Worm (Caenorhabditis elegans) whole organism, young adult: ENCODE measurements around the gene C30F2.2.

Experiments used
- B0035.1 ChIP-seq: sonication (generic microtip); optimal IDR thresholded peaks from 2 replicates; lab custom pipeline; 2016; ENCODE audit warnings: missing genetic modification characterization, mild to moderate bottlenecking, missing compliant biosample characterization, missing genotype, missing genetic modification reagents
- C17E4.6 ChIP-seq: fragments of 200-800 bp; sonication (Bioruptor generic); IDR thresholded peaks from 2 replicates; pipeline ENCODE4 v1.3.6; 2022; ENCODE audit warnings: missing genetic modification reagents, missing genetic modification characterization, missing compliant biosample characterization
- F22D6.2 ChIP-seq: sonication (generic microtip); optimal IDR thresholded peaks from 2 replicates; lab custom pipeline; 2016; ENCODE audit warnings: mild to moderate bottlenecking, missing genetic modification characterization, missing compliant biosample characterization
- F39B2.1 ChIP-seq: fragments of 200-800 bp; sonication (Bioruptor generic); IDR thresholded peaks from 2 replicates; pipeline ENCODE4 v1.3.6; 2022; ENCODE audit warnings: missing genetic modification reagents, missing genetic modification characterization, missing compliant biosample characterization
- Y53G8AR.9 ChIP-seq: fragments of 200-800 bp; sonication (Bioruptor generic); conservative IDR thresholded peaks from 2 replicates; pipeline ENCODE4 v1.3.6; 2022; ENCODE audit warnings: missing genetic modification reagents, missing genetic modification characterization, missing compliant biosample characterization
- Y95B8A.8 ChIP-seq: fragments of 200-800 bp; sonication (Bioruptor generic); IDR thresholded peaks from 2 replicates; pipeline ENCODE4 v1.3.6; 2022; ENCODE audit warnings: missing genetic modification reagents, missing genetic modification characterization, missing compliant biosample characterization
- aptf-2 ChIP-seq: fragments of 200-800 bp; sonication (Bioruptor generic); conservative IDR thresholded peaks from 2 replicates; pipeline ENCODE4 v1.3.6; 2022; ENCODE audit warnings: missing genetic modification reagents, missing genetic modification characterization, missing compliant biosample characterization
- aptf-3 ChIP-seq: fragments of 200-800 bp; sonication (Bioruptor generic); IDR thresholded peaks from 2 replicates; pipeline ENCODE4 v1.3.6; 2022; ENCODE audit warnings: missing genetic modification characterization, missing compliant biosample characterization
- cebp-1 ChIP-seq, 2 experiments: fragments of 200-800 bp in 1 of 2; sonication (Bioruptor generic) in 1 of 2; sonication (generic microtip) in 1 of 2; IDR thresholded peaks in 1 of 2; optimal IDR thresholded peaks in 1 of 2; 2 replicates each; pipeline versions ENCODE4 v1.3.6 to Lab custom; 2017 to 2022; ENCODE audit warnings: missing compliant biosample characterization in 2 of 2, missing genetic modification characterization in 2 of 2, mild to moderate bottlenecking in 1 of 2, missing genetic modification reagents in 1 of 2, moderate library complexity in 1 of 2
- ceh-27 ChIP-seq: fragments of 200-800 bp; sonication (Bioruptor generic); optimal IDR thresholded peaks from 2 replicates; lab custom pipeline; 2018; ENCODE audit warnings: mild to moderate bottlenecking, missing genetic modification characterization, moderate library complexity, missing compliant biosample characterization
- ceh-79 ChIP-seq: sonication (generic microtip); optimal IDR thresholded peaks from 2 replicates; lab custom pipeline; 2017; ENCODE audit warnings: mild to moderate bottlenecking, missing genetic modification characterization, missing compliant biosample characterization
- dpff-1 ChIP-seq: sonication (generic microtip); optimal IDR thresholded peaks from 2 replicates; lab custom pipeline; 2017; ENCODE audit warnings: mild to moderate bottlenecking, missing genetic modification characterization, missing compliant biosample characterization
- egl-18 ChIP-seq: fragments of 200-800 bp; sonication (Bioruptor generic); IDR thresholded peaks from 2 replicates; pipeline ENCODE4 v1.3.6; 2022; ENCODE audit warnings: missing genetic modification reagents, missing genetic modification characterization, missing compliant biosample characterization
- egrh-3 ChIP-seq: fragments of 200-800 bp; sonication (Bioruptor generic); IDR thresholded peaks from 2 replicates; pipeline ENCODE4 v1.3.6; 2022; ENCODE audit warnings: missing genetic modification reagents, missing genetic modification characterization, missing compliant biosample characterization
- fkh-3 ChIP-seq: sonication (generic microtip); optimal IDR thresholded peaks from 2 replicates; lab custom pipeline; 2016; ENCODE audit warnings: mild to moderate bottlenecking, missing genetic modification characterization, missing compliant biosample characterization
- lir-1 ChIP-seq: fragments of 200-800 bp; sonication (Bioruptor generic); conservative IDR thresholded peaks from 2 replicates; pipeline ENCODE4 v1.3.6; 2022; ENCODE audit warnings: missing genetic modification reagents, missing genetic modification characterization, missing compliant biosample characterization
- mcd-1 ChIP-seq: fragments of 200-800 bp; sonication (Bioruptor generic); IDR thresholded peaks from 2 replicates; pipeline ENCODE4 v1.3.6; 2022; ENCODE audit warnings: missing genetic modification reagents, missing genetic modification characterization, missing compliant biosample characterization
- nhr-27 ChIP-seq: fragments of 200-800 bp; sonication (Bioruptor generic); optimal IDR thresholded peaks from 2 replicates; lab custom pipeline; 2018; ENCODE audit warnings: mild to moderate bottlenecking, missing genetic modification characterization, moderate library complexity, missing compliant biosample characterization
- nhr-80 ChIP-seq: sonication (generic microtip); optimal IDR thresholded peaks from 2 replicates; lab custom pipeline; 2016; ENCODE audit warnings: missing genetic modification characterization, missing compliant biosample characterization
- pbrm-1 ChIP-seq: fragments of 200-800 bp; sonication (Bioruptor generic); IDR thresholded peaks from 2 replicates; pipeline ENCODE4 v1.3.6; 2022; ENCODE audit warnings: missing genetic modification reagents, missing genetic modification characterization, missing compliant biosample characterization
- pha-4 ChIP-seq: fragments of 150-350 bp; sonication (generic microtip); optimal IDR thresholded peaks from 2 replicates; lab custom pipeline; 2014; ENCODE audit warnings: missing biosample characterization, missing genetic modification reagents, missing genetic modification characterization
- sdz-38 ChIP-seq: sonication (generic microtip); optimal IDR thresholded peaks from 2 replicates; lab custom pipeline; 2016; ENCODE audit warnings: missing genotype, missing genetic modification characterization, missing compliant biosample characterization
- sea-2 ChIP-seq: fragments of 200-800 bp; sonication (Bioruptor generic); IDR thresholded peaks from 2 replicates; pipeline ENCODE4 v1.3.6; 2022; ENCODE audit warnings: missing genetic modification characterization, missing compliant biosample characterization
- snpc-1.3 ChIP-seq: sonication (generic microtip); optimal IDR thresholded peaks from 2 replicates; lab custom pipeline; 2017; ENCODE audit warnings: missing genetic modification characterization, mild to moderate bottlenecking, missing compliant biosample characterization, antibody characterized with exemption, moderate library complexity, missing genotype, missing genetic modification reagents; ENCODE audit not compliant: insufficient read depth
- zfh-2 ChIP-seq: fragments of 200-800 bp; sonication (Bioruptor generic); conservative IDR thresholded peaks from 2 replicates; pipeline ENCODE4 v1.3.6; 2022; ENCODE audit warnings: missing genetic modification reagents, missing genetic modification characterization, missing compliant biosample characterization
- zim-3 ChIP-seq: sonication (generic microtip); optimal IDR thresholded peaks from 2 replicates; lab custom pipeline; 2017; ENCODE audit warnings: mild to moderate bottlenecking, missing genetic modification characterization, moderate library complexity, missing compliant biosample characterization
- ztf-26 ChIP-seq: sonication (generic microtip); optimal IDR thresholded peaks from 2 replicates; lab custom pipeline; 2017; ENCODE audit warnings: missing genetic modification characterization, missing compliant biosample characterization
- ztf-3 ChIP-seq: fragments of 200-800 bp; sonication (Bioruptor generic); optimal IDR thresholded peaks from 2 replicates; lab custom pipeline; 2018; ENCODE audit warnings: mild to moderate bottlenecking, missing genetic modification characterization, missing compliant biosample characterization

C30F2.2 gene

DNA sequence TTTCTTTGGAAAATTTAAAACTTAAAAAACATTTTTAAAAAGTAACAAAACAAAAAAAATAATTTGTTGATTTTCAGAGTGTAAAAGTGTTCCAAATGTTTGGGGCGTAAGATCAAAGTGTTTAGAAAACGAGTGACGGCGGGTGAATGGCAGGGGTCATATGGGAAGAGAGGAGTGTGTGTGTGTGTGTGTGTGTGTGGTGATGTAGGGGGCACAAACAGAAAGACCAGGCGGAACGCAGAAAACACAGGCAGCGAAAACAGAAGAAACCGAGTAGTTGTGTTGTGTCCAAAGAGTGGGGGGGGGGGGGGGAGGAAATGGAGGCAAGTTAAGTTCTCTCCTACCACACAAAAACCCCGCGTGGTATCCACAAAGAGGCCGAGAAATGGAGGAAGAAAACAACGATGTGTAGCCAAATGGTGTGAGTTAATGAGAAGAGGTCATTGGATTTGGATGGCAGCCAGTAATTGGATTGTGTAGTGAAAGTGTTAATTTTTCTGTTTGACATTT lies 44.8 kb downstream of the C30F2.2 start, which contains the start of gene B0395.3 (continued):
- TF ChIP-seq lir-1 (GFP tag; lab: Robert Waterston, UW) (no peak), ztf-26 (tag; lab: Kevin White, UChicago) (peak; percentile 30), mcd-1 (peak; percentile 49), pbrm-1 (GFP tag; lab: Robert Waterston, UW) (peak; percentile 62; the same call in 1 of the 2 replicates)

DNA sequence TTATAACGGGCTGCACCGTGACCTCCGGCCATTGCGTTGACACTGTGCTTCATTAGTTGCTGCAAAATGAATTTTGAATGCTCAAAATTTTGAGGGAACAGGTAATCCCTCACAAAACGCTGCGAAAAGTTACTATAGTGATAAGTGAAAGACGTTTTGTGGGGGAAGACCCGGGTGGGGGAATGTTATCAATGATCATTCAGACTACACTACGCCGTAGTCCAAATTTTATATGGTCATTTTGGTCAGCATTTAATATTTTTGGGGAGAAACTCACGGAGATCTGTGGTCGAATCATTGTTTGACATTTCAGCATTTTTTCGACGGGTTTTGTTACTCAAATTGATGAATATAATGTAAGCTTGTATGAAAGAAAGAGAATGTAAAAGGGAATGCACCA lies 45.8 kb downstream of the C30F2.2 start:
- no peak for TF ChIP-seq cebp-1 (GFP tag; IDR thresholded peaks at IDR 0.05; lab: Robert Waterston, UW)
- peak; percentile 8 for TF ChIP-seq cebp-1 (tag; optimal IDR thresholded peaks at IDR 0.05; lab: Kevin White, UChicago)
- TF ChIP-seq ztf-3: no peak
- peak; percentile 25 for TF ChIP-seq nhr-80
- TF ChIP-seq, all 124 proteins: peak for 2

DNA sequence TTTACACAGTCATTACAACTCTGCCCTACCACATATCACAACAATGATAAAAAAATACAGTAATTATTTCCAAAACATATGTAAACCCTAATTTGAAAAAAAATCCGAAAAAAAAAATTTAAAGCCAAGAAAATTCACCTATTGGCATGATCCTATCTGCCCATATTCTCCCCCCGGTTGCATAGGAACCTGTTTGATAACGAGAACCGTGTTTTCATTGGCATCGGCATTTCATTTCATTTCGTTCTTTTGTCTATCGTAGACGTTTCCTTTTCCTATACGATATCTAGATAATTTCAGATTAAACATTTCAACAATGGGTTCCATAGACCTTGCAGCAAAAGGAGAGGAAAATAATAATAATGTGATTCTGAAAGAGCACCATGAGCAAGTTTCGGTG lies 54.5 kb downstream of the C30F2.2 start, which contains the start of gene mboa-1:
Gene mboa-1, plus strand, starts transcription at position 301 of the 400 bp plus-strand sequence.
- TF ChIP-seq ceh-27 (GFP tag; lab: Kevin White, UChicago): no peak
- TF ChIP-seq sdz-38 (tag; lab: Kevin White, UChicago): no peak
- no peak for TF ChIP-seq F22D6.2
- no peak for TF ChIP-seq pbrm-1 (GFP tag; lab: Robert Waterston, UW)
- TF ChIP-seq Y95B8A.8 (GFP tag; lab: Robert Waterston, UW): no peak
- TF ChIP-seq C17E4.6 (GFP tag; lab: Robert Waterston, UW): no peak
- no peak for TF ChIP-seq aptf-2 (GFP tag; lab: Robert Waterston, UW)
- no peak for TF ChIP-seq fkh-3 (tag; lab: Kevin White, UChicago)
- no peak for TF ChIP-seq egl-18 (GFP tag; lab: Robert Waterston, UW)
- TF ChIP-seq ceh-79 (tag; lab: Kevin White, UChicago): no peak
- TF ChIP-seq sea-2 (GFP tag; lab: Robert Waterston, UW): no peak
- TF ChIP-seq F39B2.1 (GFP tag; lab: Robert Waterston, UW): no peak
- no peak for TF ChIP-seq dpff-1 (tag; lab: Kevin White, UChicago)
- no peak for TF ChIP-seq Y53G8AR.9 (GFP tag; lab: Robert Waterston, UW)
- no peak for TF ChIP-seq pha-4 (tag; lab: Kevin White, UChicago)
- TF ChIP-seq snpc-1.3 (tag; lab: Kevin White, UChicago): no peak

DNA sequence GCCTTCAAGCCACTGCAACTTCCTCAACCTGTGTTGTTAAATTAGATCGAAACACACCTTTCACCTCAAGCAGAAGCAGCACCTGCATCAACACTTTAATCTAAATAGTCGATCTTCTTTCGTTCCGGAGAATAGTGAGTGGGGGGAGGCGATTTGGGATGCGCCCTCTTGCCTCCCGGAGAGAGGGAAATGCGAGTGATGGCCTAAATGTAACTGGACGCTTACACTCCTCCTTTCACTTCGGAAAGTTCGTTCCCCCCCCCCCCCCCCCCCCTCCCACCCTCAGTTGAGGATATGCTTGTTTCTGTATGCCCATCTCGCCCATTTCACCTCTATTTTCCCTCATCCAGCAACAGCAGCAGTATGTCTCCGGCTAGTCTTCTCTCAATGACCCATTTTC lies 56.0 kb downstream of the C30F2.2 start:
- TF ChIP-seq B0035.1 (tag; lab: Kevin White, UChicago): no peak
- peak; percentile 76 for TF ChIP-seq zfh-2 (GFP tag; lab: Robert Waterston, UW)
- TF ChIP-seq aptf-3 (GFP tag; lab: Robert Waterston, UW): no peak
- peak; percentile 56; the same call in 1 of the 2 replicates for TF ChIP-seq egrh-3
- TF ChIP-seq nhr-80: no peak
- no peak for TF ChIP-seq nhr-27 (tag; lab: Kevin White, UChicago)
- TF ChIP-seq zim-3: no peak
